Comparison of ENCODE assay signal across 1 fruit fly cellular context in the genomic region with DNA sequence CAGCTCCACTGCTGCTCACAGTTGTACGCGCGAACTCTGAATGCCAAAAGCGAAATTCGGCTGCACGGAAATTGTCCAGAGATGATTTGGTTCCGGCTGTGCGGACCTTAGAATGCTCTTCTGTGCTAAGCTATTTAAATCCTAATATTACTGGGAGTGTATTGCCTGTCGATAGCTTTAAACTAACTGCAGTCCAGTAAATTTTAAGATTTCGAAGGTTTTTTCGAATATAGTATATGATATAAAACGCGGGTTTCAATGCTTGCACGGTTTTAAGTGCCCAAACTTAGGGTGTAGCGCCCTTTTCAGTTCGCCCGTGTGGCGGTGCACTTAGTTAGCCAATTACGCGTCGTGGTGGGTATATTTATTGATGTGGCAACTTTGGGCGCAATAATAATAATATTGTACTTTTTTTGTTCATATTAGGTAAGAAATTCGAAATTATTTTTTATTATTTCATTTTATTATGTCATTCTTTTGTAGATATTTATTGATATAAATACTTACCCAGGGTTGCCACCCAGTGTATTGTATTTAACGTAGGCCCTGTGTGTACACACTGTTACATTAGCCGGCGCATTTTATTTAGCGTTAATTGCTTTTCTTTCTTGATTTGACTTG.
TF ChIP-seq lines count a peak whose summit lies in the region.

A gene (minus strand): TSS at position 262 of the 621 bp plus-strand sequence.
A gene (plus strand): TSS at position 367 of the 621 bp plus-strand sequence.

TF ChIP-seq in whole organism, embryonic, 481 proteins besides CTCF, POLR2A, EP300 and RAD21 (continued from another document):
- TF ChIP-seq pzg (GFP tag; optimal IDR thresholded peaks at IDR 0.05; lab: Kevin White, UChicago) (peak; percentile 79), CG9727 (GFP tag; optimal IDR thresholded peaks at IDR 0.05; lab: Kevin White, UChicago) (peak; percentile 100), gem (tag; optimal IDR thresholded peaks at IDR 0.05; lab: Kevin White, UChicago) (peak; percentile 100), CG8388 (GFP tag; optimal IDR thresholded peaks at IDR 0.05; lab: Kevin White, UChicago) (peak; percentile 100), HLH54F (GFP tag; optimal IDR thresholded peaks at IDR 0.05; lab: Kevin White, UChicago) (peak; percentile 100), vnd (GFP tag; IDR thresholded peaks at IDR 0.05; lab: Robert Waterston, UW; ENCODE audit: partially characterized antibody) (no peak), peb (GFP tag; IDR thresholded peaks at IDR 0.05; lab: Robert Waterston, UW) (peak; percentile 100), stwl (tag; optimal IDR thresholded peaks at IDR 0.05; lab: Kevin White, UChicago) (peak; percentile 92), CG3995 (GFP tag; optimal IDR thresholded peaks at IDR 0.05; lab: Kevin White, UChicago) (peak; percentile 90), grn (GFP tag; optimal IDR thresholded peaks at IDR 0.05; lab: Kevin White, UChicago) (peak; percentile 97), Max (GFP tag; optimal IDR thresholded peaks at IDR 0.05; lab: Kevin White, UChicago) (peak; percentile 100), gsb-n (tag; optimal IDR thresholded peaks at IDR 0.05; lab: Kevin White, UChicago) (peak; percentile 100), shn (GFP tag; optimal IDR thresholded peaks at IDR 0.05; lab: Kevin White, UChicago) (peak; percentile 100), tna (GFP tag; IDR thresholded peaks at IDR 0.05; lab: Robert Waterston, UW; ENCODE audit: partially characterized antibody) (0 out of 2 replicates have a peak, but pooled peaks have one; percentile 44), tap (tag; optimal IDR thresholded peaks at IDR 0.05; lab: Kevin White, UChicago) (peak; percentile 100), CG13123 (GFP tag; optimal IDR thresholded peaks at IDR 0.05; lab: Kevin White, UChicago) (peak; percentile 99), CG6654 (GFP tag; optimal IDR thresholded peaks at IDR 0.05; lab: Kevin White, UChicago) (peak; percentile 96), ci (GFP tag; IDR thresholded peaks at IDR 0.05; lab: Robert Waterston, UW) (peak; percentile 100), Jarid2 (GFP tag; optimal IDR thresholded peaks at IDR 0.05; lab: Kevin White, UChicago) (peak; percentile 98), Bdp1 (GFP tag; optimal IDR thresholded peaks at IDR 0.05; lab: Kevin White, UChicago) (peak; percentile 97)
TF ChIP-seq in whole organism, embryonic: peak in this region for 454.
